Worm (Caenorhabditis elegans): ENCODE measurements around the gene bcmo-1.

DNA sequence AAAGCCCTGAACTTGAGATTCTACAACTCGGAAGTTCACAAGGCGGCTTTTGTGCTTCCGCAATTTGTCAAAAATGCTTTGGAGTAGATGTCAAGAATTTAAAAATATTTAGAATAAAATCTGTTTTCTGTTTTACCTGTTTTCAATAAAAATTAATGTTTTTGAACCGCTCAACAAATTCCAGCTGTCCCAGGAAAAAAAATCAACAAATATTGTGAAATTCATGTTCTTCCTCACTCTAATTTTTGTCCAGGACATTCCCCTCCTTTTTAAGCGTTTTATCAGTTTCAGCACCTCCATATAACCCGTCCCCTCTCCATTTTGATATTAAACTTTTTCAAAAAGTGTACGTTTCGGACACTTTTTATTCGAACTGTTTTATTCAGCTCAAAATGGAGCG, 19.8 kb upstream of the bcmo-1 start, which contains the start of gene Y46G5A.20:
- no peak for TF ChIP-seq fkh-6 (tag; optimal IDR thresholded peaks at IDR 0.05)
- TF ChIP-seq sdc-2 (tag; optimal IDR thresholded peaks at IDR 0.05) = no peak
- TF ChIP-seq ceh-45 (GFP tag; IDR thresholded peaks at IDR 0.05) = no peak
- TF ChIP-seq fax-1 (tag; optimal IDR thresholded peaks at IDR 0.05) = no peak
- TF ChIP-seq tbx-7 (tag; optimal IDR thresholded peaks at IDR 0.05) = no peak
- no peak for TF ChIP-seq T23F11.4 (GFP tag; optimal IDR thresholded peaks at IDR 0.05)
- no peak for TF ChIP-seq ceh-30 (tag; optimal IDR thresholded peaks at IDR 0.05)
